Fruit fly (Drosophila melanogaster): ENCODE measurements around the gene CG18788.
A peak's percentile ranks its signal among the peaks of the same experiment; 100 is the strongest.

Gene CG18788

DNA sequence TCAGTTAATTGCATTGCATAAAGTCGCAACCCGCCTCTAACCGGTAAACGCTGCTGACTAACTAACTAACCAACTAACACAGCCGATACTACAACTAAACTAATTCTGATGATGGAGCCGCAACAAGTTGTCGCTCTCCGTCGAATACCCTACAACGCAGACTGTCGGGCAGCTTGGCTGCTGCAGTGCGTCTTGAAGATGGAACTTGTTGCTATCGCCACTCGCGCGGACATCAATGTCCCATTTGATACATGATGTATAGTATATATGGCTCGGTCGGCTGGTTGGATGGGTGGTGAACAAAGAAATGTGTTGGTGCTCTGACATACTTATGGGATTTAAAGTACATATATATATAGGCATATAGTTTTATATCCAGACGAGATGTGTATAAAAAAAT lies 8.5 kb upstream of the CG18788 start:
- TF ChIP-seq Abd-B (GFP tag; optimal IDR thresholded peaks at IDR 0.05) (no peak), h (GFP tag; optimal IDR thresholded peaks at IDR 0.05) (no peak), GATAd (GFP tag; optimal IDR thresholded peaks at IDR 0.05) (no peak), CrebA (GFP tag; optimal IDR thresholded peaks at IDR 0.05; ENCODE audit: borderline replicate concordance) (no peak), sage (GFP tag; optimal IDR thresholded peaks at IDR 0.05) (no peak), HLH106 (tag; optimal IDR thresholded peaks at IDR 0.05) (peak; percentile 41), Jra (GFP tag; optimal IDR thresholded peaks at IDR 0.05) (no peak), dsf (GFP tag; optimal IDR thresholded peaks at IDR 0.05; ENCODE audit: borderline replicate concordance) (no peak), Dif (GFP tag; optimal IDR thresholded peaks at IDR 0.05; ENCODE audit: partially characterized antibody) (no peak), ey (GFP tag; optimal IDR thresholded peaks at IDR 0.05) (peak; percentile 34), foxo (GFP tag; optimal IDR thresholded peaks at IDR 0.05) (peak in 1 of 2 experiments; percentile 15), N (GFP tag; optimal IDR thresholded peaks at IDR 0.05) (no peak), fru (GFP tag; optimal IDR thresholded peaks at IDR 0.05) (no peak), pan (optimal IDR thresholded peaks at IDR 0.05) (no peak), OdsH (GFP tag; optimal IDR thresholded peaks at IDR 0.05) (no peak), brk (GFP tag; optimal IDR thresholded peaks at IDR 0.05) (no peak), psq (GFP tag; optimal IDR thresholded peaks at IDR 0.05) (peak; percentile 35), Dfd (GFP tag; optimal IDR thresholded peaks at IDR 0.05) (no peak), rgr (GFP tag; optimal IDR thresholded peaks at IDR 0.05) (peak; percentile 49), jim (GFP tag; optimal IDR thresholded peaks at IDR 0.05) (no peak), Sp1 (GFP tag; optimal IDR thresholded peaks at IDR 0.05) (peak; percentile 49), Hnf4 (GFP tag; optimal IDR thresholded peaks at IDR 0.05) (peak; percentile 19), br (GFP tag; optimal IDR thresholded peaks at IDR 0.05) (peak; percentile 33), Rel (GFP tag; optimal IDR thresholded peaks at IDR 0.05) (no peak), Rel (tag; optimal IDR thresholded peaks at IDR 0.05) (no peak), dl (GFP tag; optimal IDR thresholded peaks at IDR 0.05; ENCODE audit: insufficient read depth in 1 of 2, partially characterized antibody in 2 of 2) (no peak), Hr78 (GFP tag; optimal IDR thresholded peaks at IDR 0.05) (no peak), Myc (optimal IDR thresholded peaks at IDR 0.05) (no peak), CG9705 (GFP tag; optimal IDR thresholded peaks at IDR 0.05) (peak; percentile 7), Hr83 (GFP tag; optimal IDR thresholded peaks at IDR 0.05; ENCODE audit: poor library complexity, severe bottlenecking) (no peak), woc (GFP tag; optimal IDR thresholded peaks at IDR 0.05) (peak; percentile 48), Mio (GFP tag; optimal IDR thresholded peaks at IDR 0.05) (no peak), CG32264 (GFP tag; optimal IDR thresholded peaks at IDR 0.05) (no peak), tai (GFP tag; optimal IDR thresholded peaks at IDR 0.05) (no peak), lola (GFP tag; optimal IDR thresholded peaks at IDR 0.05) (no peak), usp (GFP tag; optimal IDR thresholded peaks at IDR 0.05) (no peak), Vsx2 (GFP tag; optimal IDR thresholded peaks at IDR 0.05; ENCODE audit: partially characterized antibody) (no peak), sv (GFP tag; optimal IDR thresholded peaks at IDR 0.05) (no peak), dmrt93B (GFP tag; optimal IDR thresholded peaks at IDR 0.05) (no peak)

DNA sequence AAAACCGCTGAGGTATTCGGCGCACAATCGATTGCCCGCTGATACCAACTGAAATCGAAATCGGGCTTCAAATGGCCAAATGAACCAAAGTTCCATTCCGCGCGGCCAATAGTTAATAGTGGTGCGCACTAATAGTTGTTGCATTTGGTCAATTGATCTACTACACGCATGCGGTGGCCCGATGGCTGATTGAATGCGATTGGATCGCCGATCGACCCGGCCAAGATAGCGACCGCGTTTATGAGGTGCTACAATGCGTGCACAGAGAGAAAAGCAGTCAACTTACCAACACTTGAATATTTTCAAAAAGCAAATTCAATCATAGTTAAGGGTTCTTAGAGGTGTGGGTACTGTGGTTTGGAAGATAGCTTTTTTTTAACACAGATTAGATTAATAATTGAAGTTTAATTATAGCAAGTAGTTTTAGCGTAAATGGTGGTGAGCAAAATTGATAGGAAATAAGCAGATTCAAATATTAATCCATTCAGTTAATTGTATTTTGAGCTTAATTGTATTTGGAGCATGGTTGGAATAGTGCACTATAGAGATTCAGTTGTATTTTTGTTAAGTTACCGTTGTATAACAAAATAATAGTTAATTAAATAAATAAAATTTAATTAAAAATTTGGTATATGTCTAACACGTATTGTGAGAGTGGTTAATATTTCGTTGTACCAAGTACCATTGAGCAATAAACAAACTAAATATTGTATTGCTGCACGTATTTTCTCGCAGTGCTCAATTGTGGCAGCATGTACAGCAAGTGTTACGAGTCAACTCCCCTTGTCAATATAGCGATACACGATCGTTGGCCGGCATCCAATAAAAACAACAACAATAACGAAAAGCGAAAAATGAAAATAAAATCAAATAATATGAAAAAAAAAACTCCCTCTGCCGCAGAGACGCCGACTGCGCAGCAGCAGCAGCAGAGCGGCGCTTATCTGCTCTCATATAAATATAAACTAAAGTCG lies 7.2 kb upstream of the CG18788 start:
- TF ChIP-seq Dfd (GFP tag; optimal IDR thresholded peaks at IDR 0.05) (no peak), woc (GFP tag; optimal IDR thresholded peaks at IDR 0.05) (peak; percentile 2), psq (GFP tag; optimal IDR thresholded peaks at IDR 0.05) (peak; percentile 68), dmrt93B (GFP tag; optimal IDR thresholded peaks at IDR 0.05) (peak; percentile 72), Vsx2 (GFP tag; optimal IDR thresholded peaks at IDR 0.05; ENCODE audit: partially characterized antibody) (peak; percentile 31), Dif (GFP tag; optimal IDR thresholded peaks at IDR 0.05; ENCODE audit: partially characterized antibody) (no peak), fru (GFP tag; optimal IDR thresholded peaks at IDR 0.05) (peak; percentile 56), sage (GFP tag; optimal IDR thresholded peaks at IDR 0.05) (peak; percentile 3), brk (GFP tag; optimal IDR thresholded peaks at IDR 0.05) (peak; percentile 41), CG9705 (GFP tag; optimal IDR thresholded peaks at IDR 0.05) (peak; percentile 35), dsf (GFP tag; optimal IDR thresholded peaks at IDR 0.05; ENCODE audit: borderline replicate concordance) (no peak), h (GFP tag; optimal IDR thresholded peaks at IDR 0.05) (peak; percentile 36), usp (GFP tag; optimal IDR thresholded peaks at IDR 0.05) (no peak), Hnf4 (GFP tag; optimal IDR thresholded peaks at IDR 0.05) (peak; percentile 62), Rel (GFP tag; optimal IDR thresholded peaks at IDR 0.05) (no peak), Rel (tag; optimal IDR thresholded peaks at IDR 0.05) (peak; percentile 29), foxo (GFP tag; optimal IDR thresholded peaks at IDR 0.05) (peak in 1 of 2 experiments; percentile 77), Hr83 (GFP tag; optimal IDR thresholded peaks at IDR 0.05; ENCODE audit: poor library complexity, severe bottlenecking) (no peak), br (GFP tag; optimal IDR thresholded peaks at IDR 0.05) (peak; percentile 61), lola (GFP tag; optimal IDR thresholded peaks at IDR 0.05) (no peak), HLH106 (tag; optimal IDR thresholded peaks at IDR 0.05) (peak; percentile 76), Jra (GFP tag; optimal IDR thresholded peaks at IDR 0.05) (no peak), tai (GFP tag; optimal IDR thresholded peaks at IDR 0.05) (no peak), Abd-B (GFP tag; optimal IDR thresholded peaks at IDR 0.05) (no peak), rgr (GFP tag; optimal IDR thresholded peaks at IDR 0.05) (peak; percentile 70), N (GFP tag; optimal IDR thresholded peaks at IDR 0.05) (no peak), CrebA (GFP tag; optimal IDR thresholded peaks at IDR 0.05; ENCODE audit: borderline replicate concordance) (no peak), Hr78 (GFP tag; optimal IDR thresholded peaks at IDR 0.05) (no peak), pan (optimal IDR thresholded peaks at IDR 0.05) (no peak), jim (GFP tag; optimal IDR thresholded peaks at IDR 0.05) (no peak), GATAd (GFP tag; optimal IDR thresholded peaks at IDR 0.05) (no peak), dl (GFP tag; optimal IDR thresholded peaks at IDR 0.05; ENCODE audit: insufficient read depth in 1 of 2, partially characterized antibody in 2 of 2) (no peak), Sp1 (GFP tag; optimal IDR thresholded peaks at IDR 0.05) (peak; percentile 78), ey (GFP tag; optimal IDR thresholded peaks at IDR 0.05) (peak; percentile 68), Myc (optimal IDR thresholded peaks at IDR 0.05) (no peak), sv (GFP tag; optimal IDR thresholded peaks at IDR 0.05) (peak; percentile 3), CG32264 (GFP tag; optimal IDR thresholded peaks at IDR 0.05) (peak; percentile 2), Mio (GFP tag; optimal IDR thresholded peaks at IDR 0.05) (no peak), OdsH (GFP tag; optimal IDR thresholded peaks at IDR 0.05) (peak; percentile 59)

Data from whole organism, wandering third instar larva.